Worm (Caenorhabditis elegans) whole organism, midembryonic: ENCODE measurements around the gene lin-13.
A peak's percentile ranks its signal among the peaks of the same experiment; 100 is the strongest.

ENCODE experiments used
- T22C8.4 ChIP-seq: fragments of 200-800 bp; sonication (Bioruptor generic); IDR thresholded peaks from 2 replicates; pipeline ENCODE4 v1.3.6; 2022; ENCODE audit warnings: missing genetic modification characterization, missing compliant biosample characterization
- cog-1 ChIP-seq: sonication (generic microtip); optimal IDR thresholded peaks from 2 replicates; lab custom pipeline; 2016; ENCODE audit warnings: missing genetic modification characterization, missing compliant biosample characterization
- flt-1 ChIP-seq: fragments of 200-800 bp; sonication (Bioruptor generic); IDR thresholded peaks from 2 replicates; pipeline ENCODE4 v1.3.6; 2022; ENCODE audit warnings: missing genetic modification characterization, missing compliant biosample characterization
- klf-2 ChIP-seq: fragments of 200-800 bp; sonication (Bioruptor generic); conservative IDR thresholded peaks from 2 replicates; pipeline ENCODE4 v1.3.6; 2022; ENCODE audit warnings: missing genetic modification reagents, missing genetic modification characterization, missing compliant biosample characterization
- med-1 ChIP-seq: sonication (generic microtip); optimal IDR thresholded peaks from 2 replicates; lab custom pipeline; 2017; ENCODE audit warnings: missing genetic modification characterization, mild to moderate bottlenecking, missing compliant biosample characterization, antibody characterized with exemption, missing genetic modification reagents; ENCODE audit not compliant: insufficient read depth
- ref-1 ChIP-seq: fragments of 200-800 bp; sonication (Bioruptor generic); conservative IDR thresholded peaks from 2 replicates; pipeline ENCODE4 v1.3.6; 2022; ENCODE audit warnings: missing genetic modification reagents, missing genetic modification characterization, missing compliant biosample characterization
- tab-1 ChIP-seq: fragments of 200-800 bp; sonication (Bioruptor generic); IDR thresholded peaks from 2 replicates; pipeline ENCODE4 v1.3.6; 2022; ENCODE audit warnings: missing genetic modification characterization, missing compliant biosample characterization
- ztf-23 ChIP-seq: fragments of 200-800 bp; sonication (Bioruptor generic); IDR thresholded peaks from 2 replicates; pipeline ENCODE4 v1.3.6; 2022; ENCODE audit warnings: missing genetic modification reagents, missing genetic modification characterization, missing compliant biosample characterization
- ztf-29 ChIP-seq: fragments of 200-800 bp; sonication (Bioruptor generic); IDR thresholded peaks from 2 replicates; pipeline ENCODE4 v1.3.6; 2022; ENCODE audit warnings: missing genetic modification reagents, missing genetic modification characterization, missing compliant biosample characterization

- TF ChIP-seq ztf-23 (GFP tag; lab: Robert Waterston, UW) (no peak), ztf-29 (GFP tag; lab: Robert Waterston, UW) (no peak), klf-2 (GFP tag; lab: Robert Waterston, UW) (no peak), flt-1 (GFP tag; lab: Robert Waterston, UW) (0 out of 2 replicates have a peak, but pooled peaks have one; percentile 17), tab-1 (no peak), ref-1 (GFP tag; lab: Robert Waterston, UW) (no peak), med-1 (GFP tag; lab: Kevin White, UChicago) (no peak), cog-1 (tag; lab: Kevin White, UChicago) (peak; percentile 39), T22C8.4 (GFP tag; lab: Robert Waterston, UW) (no peak)
Measured at ce11 chrIII:7728494-7728893, 19.2 kb upstream of the lin-13 start.
